Fruit fly (Drosophila melanogaster): ENCODE measurements around the gene Arp1.

The Arp1 gene

dm6 chr3R:12656946-12657566 lies 34.5 kb upstream of the Arp1 start:
- TF ChIP-seq CG13204 (GFP tag; optimal IDR thresholded peaks at IDR 0.05) (no peak), CG34367 (tag; optimal IDR thresholded peaks at IDR 0.05) (no peak), CG17806 (tag; optimal IDR thresholded peaks at IDR 0.05) (no peak), gl (tag; optimal IDR thresholded peaks at IDR 0.05) (no peak), CG8159 (tag; optimal IDR thresholded peaks at IDR 0.05) (no peak), CG12605 (GFP tag; IDR thresholded peaks at IDR 0.05) (no peak), CG15710 (tag; optimal IDR thresholded peaks at IDR 0.05) (no peak), D1 (tag; optimal IDR thresholded peaks at IDR 0.05) (no peak), Ets98B (GFP tag; IDR thresholded peaks at IDR 0.05) (no peak), CG10348 (GFP tag; IDR thresholded peaks at IDR 0.05) (no peak), fd96Ca (GFP tag; IDR thresholded peaks at IDR 0.05) (no peak)

- TF ChIP-seq CG4496 (GFP tag; IDR thresholded peaks at IDR 0.05) (peak; percentile 72; the same call in 2 of the 3 replicates), Ets98B (GFP tag; IDR thresholded peaks at IDR 0.05) (0 out of 2 replicates have a peak, but pooled peaks have one; percentile 17), CG12605 (GFP tag; IDR thresholded peaks at IDR 0.05) (no peak)
These were observed 29.0 kb upstream of the Arp1 start, which contains the start of gene CG14395 for dm6 chr3R:12662531-12662930. CG14395 (plus strand) TSS chr3R:12662831.

dm6 chr3R:12666206-12666834 lies 25.2 kb upstream of the Arp1 start:
- TF ChIP-seq Pif1B (GFP tag; optimal IDR thresholded peaks at IDR 0.05) (no peak), CG14655 (GFP tag; optimal IDR thresholded peaks at IDR 0.05) (no peak), rn (GFP tag; IDR thresholded peaks at IDR 0.05) (no peak), CG9948 (tag; optimal IDR thresholded peaks at IDR 0.05) (no peak), Snoo (tag; optimal IDR thresholded peaks at IDR 0.05) (no peak), CG15710 (tag; optimal IDR thresholded peaks at IDR 0.05) (no peak), CG13204 (GFP tag; optimal IDR thresholded peaks at IDR 0.05) (no peak), CG34367 (tag; optimal IDR thresholded peaks at IDR 0.05) (no peak), CG10348 (GFP tag; IDR thresholded peaks at IDR 0.05) (no peak), fd96Ca (GFP tag; IDR thresholded peaks at IDR 0.05) (no peak), CG32121 (GFP tag; IDR thresholded peaks at IDR 0.05) (no peak), gl (tag; optimal IDR thresholded peaks at IDR 0.05) (no peak), EcR (GFP tag; optimal IDR thresholded peaks at IDR 0.05) (no peak), Pif1A (GFP tag; optimal IDR thresholded peaks at IDR 0.05) (no peak), D1 (tag; optimal IDR thresholded peaks at IDR 0.05) (no peak), CG8159 (tag; optimal IDR thresholded peaks at IDR 0.05) (no peak)

dm6 chr3R:12674041-12674623 lies 17.4 kb upstream of the Arp1 start, which contains the start of gene Gnmt:
Gnmt (plus strand) TSS chr3R:12674608.
- TF ChIP-seq CG15710 (tag; optimal IDR thresholded peaks at IDR 0.05) (no peak), CG14655 (GFP tag; optimal IDR thresholded peaks at IDR 0.05) (no peak), CG32121 (GFP tag; IDR thresholded peaks at IDR 0.05) (no peak), rn (GFP tag; IDR thresholded peaks at IDR 0.05) (no peak), Snoo (tag; optimal IDR thresholded peaks at IDR 0.05) (no peak), CG10348 (GFP tag; IDR thresholded peaks at IDR 0.05) (no peak), Pif1A (GFP tag; optimal IDR thresholded peaks at IDR 0.05) (no peak), gl (tag; optimal IDR thresholded peaks at IDR 0.05) (no peak), Ets98B (GFP tag; IDR thresholded peaks at IDR 0.05) (no peak), EcR (GFP tag; optimal IDR thresholded peaks at IDR 0.05) (no peak), CG4496 (GFP tag; IDR thresholded peaks at IDR 0.05) (no peak), CG34367 (tag; optimal IDR thresholded peaks at IDR 0.05) (no peak), CG13204 (GFP tag; optimal IDR thresholded peaks at IDR 0.05) (no peak), Pif1B (GFP tag; optimal IDR thresholded peaks at IDR 0.05) (no peak)

dm6 chr3R:12676160-12676559 lies 15.4 kb upstream of the Arp1 start, which contains the start of gene CG43630:
CG43630 (minus strand) TSS chr3R:12676260.
- TF ChIP-seq CG10348 (GFP tag; IDR thresholded peaks at IDR 0.05) (no peak), EcR (GFP tag; optimal IDR thresholded peaks at IDR 0.05) (no peak), rn (GFP tag; IDR thresholded peaks at IDR 0.05) (no peak), CG15710 (tag; optimal IDR thresholded peaks at IDR 0.05) (no peak), Pif1B (GFP tag; optimal IDR thresholded peaks at IDR 0.05) (no peak)

dm6 chr3R:12678850-12679249 lies 12.7 kb upstream of the Arp1 start, which contains the start of gene mbo:
mbo (minus strand) TSS chr3R:12679052.
- TF ChIP-seq CG4496 (GFP tag; IDR thresholded peaks at IDR 0.05) (no peak), CG17806 (tag; optimal IDR thresholded peaks at IDR 0.05) (no peak), Ets98B (GFP tag; IDR thresholded peaks at IDR 0.05) (no peak)

dm6 chr3R:12681275-12681674 lies 10.3 kb upstream of the Arp1 start, which contains the start of gene Cyp313a4:
Cyp313a4 (minus strand) TSS chr3R:12681375.
- TF ChIP-seq CG32121 (GFP tag; IDR thresholded peaks at IDR 0.05): no peak
- TF ChIP-seq rn (GFP tag; IDR thresholded peaks at IDR 0.05): no peak
- no peak for TF ChIP-seq CG17806 (tag; optimal IDR thresholded peaks at IDR 0.05)
- no peak for TF ChIP-seq CG15710 (tag; optimal IDR thresholded peaks at IDR 0.05)
- no peak for TF ChIP-seq CG8301 (tag; optimal IDR thresholded peaks at IDR 0.05)
- TF ChIP-seq CG14655 (GFP tag; optimal IDR thresholded peaks at IDR 0.05): no peak
- no peak for TF ChIP-seq Pif1B (GFP tag; optimal IDR thresholded peaks at IDR 0.05)
- no peak for TF ChIP-seq CG4496 (GFP tag; IDR thresholded peaks at IDR 0.05)
- no peak for TF ChIP-seq CG9948 (tag; optimal IDR thresholded peaks at IDR 0.05)
- no peak for TF ChIP-seq CG10348 (GFP tag; IDR thresholded peaks at IDR 0.05)
- TF ChIP-seq Pif1A (GFP tag; optimal IDR thresholded peaks at IDR 0.05): no peak
- TF ChIP-seq Ets98B (GFP tag; IDR thresholded peaks at IDR 0.05): no peak
- no peak for TF ChIP-seq fd96Ca (GFP tag; IDR thresholded peaks at IDR 0.05)

All from whole organism, pupa.